Worm (Caenorhabditis elegans) whole organism, L4 larva: ENCODE results near the gene F45G2.8.

Experiments
- F10B5.3 ChIP-seq: sonication (generic microtip); optimal IDR thresholded peaks from 2 replicates; lab custom pipeline; 2016; ENCODE audit warnings: mild to moderate bottlenecking, missing genetic modification characterization, missing compliant biosample characterization
- F26F4.8 ChIP-seq: fragments of 200-800 bp; sonication (Bioruptor generic); conservative IDR thresholded peaks from 2 replicates; pipeline ENCODE4 v1.3.6; 2022; ENCODE audit warnings: missing genetic modification characterization, missing compliant biosample characterization
- F37D6.2 ChIP-seq: sonication (generic microtip); optimal IDR thresholded peaks from 2 replicates; lab custom pipeline; 2016; ENCODE audit warnings: mild to moderate bottlenecking, missing genetic modification characterization, missing compliant biosample characterization
- F44E2.7 ChIP-seq: fragments of 200-800 bp; sonication (Bioruptor generic); IDR thresholded peaks from 2 replicates; pipeline ENCODE4 v2.1.2; 2022; ENCODE audit warnings: missing genetic modification characterization, missing compliant biosample characterization
- ZK546.5 ChIP-seq, 2 experiments: sonication (generic microtip); optimal IDR thresholded peaks; 2 replicates each; lab custom pipeline; 2017; ENCODE audit warnings: missing biosample characterization in 2 of 2, missing genetic modification characterization in 2 of 2
- aha-1 ChIP-seq: fragments of 150-350 bp; peaks from one replicate; lab custom pipeline; 2014; ENCODE audit warnings: missing biosample characterization, missing genetic modification characterization
- ces-1 ChIP-seq: fragments of 150-350 bp; sonication (generic microtip); optimal IDR thresholded peaks from 4 replicates; lab custom pipeline; 2014; ENCODE audit warnings: missing biosample characterization, missing genetic modification reagents, missing genetic modification characterization
- cey-2 ChIP-seq: sonication (generic microtip); optimal IDR thresholded peaks from 3 replicates; lab custom pipeline; 2017; ENCODE audit warnings: missing genetic modification characterization, mild to moderate bottlenecking, missing compliant biosample characterization, antibody characterized with exemption, borderline replicate concordance; ENCODE audit not compliant: insufficient read depth
- daf-16 ChIP-seq, 3 experiments: sonication (generic microtip); optimal IDR thresholded peaks; 2 replicates each; lab custom pipeline; 2016 to 2017; ENCODE audit warnings: missing genetic modification characterization in 3 of 3, missing genetic modification reagents in 3 of 3, mild to moderate bottlenecking in 2 of 3, missing compliant biosample characterization in 2 of 3, missing biosample characterization in 1 of 3, moderate library complexity in 1 of 3
- daf-19 ChIP-seq: fragments of 200-800 bp; sonication (Bioruptor generic); conservative IDR thresholded peaks from 2 replicates; pipeline ENCODE4 v1.3.6; 2022; ENCODE audit warnings: missing genetic modification characterization, missing compliant biosample characterization
- daf-8 ChIP-seq: fragments of 200-800 bp; sonication (Bioruptor generic); IDR thresholded peaks from 2 replicates; pipeline ENCODE4 v1.3.6; 2022; ENCODE audit warnings: missing genetic modification characterization, missing compliant biosample characterization
- dpl-1 ChIP-seq: fragments of 150-350 bp; optimal IDR thresholded peaks from 2 replicates; lab custom pipeline; 2014; ENCODE audit warnings: missing biosample characterization, missing genetic modification reagents, missing genetic modification characterization
- duxl-1 ChIP-seq: sonication (generic microtip); optimal IDR thresholded peaks from 2 replicates; lab custom pipeline; 2016; ENCODE audit warnings: mild to moderate bottlenecking, missing genetic modification characterization, moderate library complexity, missing compliant biosample characterization; ENCODE audit not compliant: poor library complexity
- fkh-10 ChIP-seq: fragments of 150-350 bp; optimal IDR thresholded peaks from 2 replicates; lab custom pipeline; 2014; ENCODE audit warnings: missing biosample characterization, missing genetic modification reagents, missing genetic modification characterization
- gei-8 ChIP-seq: fragments of 200-800 bp; sonication (Bioruptor generic); optimal IDR thresholded peaks from 2 replicates; lab custom pipeline; 2018; ENCODE audit warnings: mild to moderate bottlenecking, missing genetic modification characterization, missing compliant biosample characterization
- hif-1 ChIP-seq, 2 experiments: sonication (generic microtip); optimal IDR thresholded peaks; 2 replicates each; lab custom pipeline; 2016 to 2017; ENCODE audit warnings: missing compliant biosample characterization in 2 of 2, missing genetic modification characterization in 2 of 2, missing genetic modification reagents in 2 of 2, missing genotype in 2 of 2, mild to moderate bottlenecking in 1 of 2
- hlh-30 ChIP-seq: sonication (generic microtip); optimal IDR thresholded peaks from 2 replicates; lab custom pipeline; 2017; ENCODE audit warnings: antibody characterized with exemption, mild to moderate bottlenecking, missing genetic modification characterization, missing compliant biosample characterization; ENCODE audit not compliant: insufficient read depth
- jun-1 ChIP-seq: fragments of 150-350 bp; optimal IDR thresholded peaks from 2 replicates; lab custom pipeline; 2014; ENCODE audit warnings: missing biosample characterization, missing genetic modification reagents, missing genetic modification characterization
- lin-1 ChIP-seq: fragments of 200-800 bp; sonication (Bioruptor generic); IDR thresholded peaks from 2 replicates; pipeline ENCODE4 v1.3.6; 2022; ENCODE audit warnings: missing genetic modification reagents, missing genetic modification characterization, missing compliant biosample characterization
- lin-13 ChIP-seq: fragments of 150-350 bp; optimal IDR thresholded peaks from 2 replicates; lab custom pipeline; 2014; ENCODE audit warnings: missing biosample characterization, missing genetic modification reagents, missing genetic modification characterization
- lin-38 ChIP-seq: fragments of 200-800 bp; sonication (Bioruptor generic); IDR thresholded peaks from 2 replicates; pipeline ENCODE4 v1.3.6; 2022; ENCODE audit warnings: missing genetic modification reagents, missing genetic modification characterization, missing compliant biosample characterization
- lin-39 ChIP-seq: fragments of 150-350 bp; optimal IDR thresholded peaks from 2 replicates; lab custom pipeline; 2014; ENCODE audit warnings: missing biosample characterization, missing genetic modification reagents, missing genetic modification characterization
- lir-3 ChIP-seq: sonication (generic microtip); optimal IDR thresholded peaks from 2 replicates; lab custom pipeline; 2016; ENCODE audit warnings: mild to moderate bottlenecking, missing genetic modification characterization, missing compliant biosample characterization
- lsy-2 ChIP-seq, 2 experiments: fragments of 150-350 bp in 1 of 2; sonication (generic microtip) in 1 of 2; optimal IDR thresholded peaks; 2 replicates each; lab custom pipeline; 2014 to 2017; ENCODE audit warnings: missing biosample characterization in 2 of 2, missing genetic modification characterization in 2 of 2
- mdl-1 ChIP-seq, 2 experiments: fragments of 150-350 bp in 1 of 2; sonication (generic microtip) in 1 of 2; optimal IDR thresholded peaks; 2 replicates each; lab custom pipeline; 2014 to 2017; ENCODE audit warnings: missing biosample characterization in 2 of 2, missing genetic modification characterization in 2 of 2
- mep-1 ChIP-seq: fragments of 150-350 bp; sonication (generic microtip); optimal IDR thresholded peaks from 3 replicates; lab custom pipeline; 2014; ENCODE audit warnings: missing biosample characterization, missing genetic modification characterization
- mes-2 ChIP-seq: sonication (generic microtip); optimal IDR thresholded peaks from 2 replicates; lab custom pipeline; 2016; ENCODE audit warnings: missing genotype, mild to moderate bottlenecking, missing genetic modification characterization, missing compliant biosample characterization; ENCODE audit not compliant: poor library complexity, severe bottlenecking
- mxl-3 ChIP-seq: fragments of 200-800 bp; sonication (Bioruptor generic); optimal IDR thresholded peaks from 2 replicates; lab custom pipeline; 2018; ENCODE audit warnings: mild to moderate bottlenecking, missing genetic modification characterization, missing compliant biosample characterization
- nhr-111 ChIP-seq: fragments of 200-800 bp; sonication (Bioruptor generic); optimal IDR thresholded peaks from 2 replicates; lab custom pipeline; 2018; ENCODE audit warnings: mild to moderate bottlenecking, missing genetic modification characterization, missing compliant biosample characterization
- nhr-41 ChIP-seq: fragments of 200-800 bp; sonication (Bioruptor generic); IDR thresholded peaks from 2 replicates; pipeline ENCODE4 v1.3.6; 2022; ENCODE audit warnings: missing genetic modification reagents, missing genetic modification characterization, missing compliant biosample characterization
- nhr-48 ChIP-seq: sonication (generic microtip); optimal IDR thresholded peaks from 2 replicates; lab custom pipeline; 2016; ENCODE audit warnings: mild to moderate bottlenecking, missing genetic modification characterization, missing compliant biosample characterization
- nhr-6 ChIP-seq: fragments of 150-350 bp; optimal IDR thresholded peaks from 2 replicates; lab custom pipeline; 2014; ENCODE audit warnings: missing biosample characterization, missing genetic modification characterization
- nhr-77 ChIP-seq: fragments of 150-350 bp; optimal IDR thresholded peaks from 2 replicates; lab custom pipeline; 2014; ENCODE audit warnings: missing biosample characterization, missing genetic modification characterization
- php-3 ChIP-seq: fragments of 200-800 bp; sonication (Bioruptor generic); IDR thresholded peaks from 2 replicates; pipeline ENCODE4 v1.3.6; 2022; ENCODE audit warnings: missing genetic modification reagents, missing genetic modification characterization, missing compliant biosample characterization
- saeg-2 ChIP-seq: fragments of 200-800 bp; sonication (Bioruptor generic); IDR thresholded peaks from 2 replicates; pipeline ENCODE4 v1.3.6; 2022; ENCODE audit warnings: missing genetic modification reagents, missing genetic modification characterization, missing compliant biosample characterization
- tra-1 ChIP-seq: fragments of 200-800 bp; sonication (Bioruptor generic); IDR thresholded peaks from 2 replicates; pipeline ENCODE4 v1.3.6; 2022; ENCODE audit warnings: missing genetic modification reagents, missing genetic modification characterization, missing compliant biosample characterization
- vab-7 ChIP-seq: fragments of 200-800 bp; sonication (Bioruptor generic); IDR thresholded peaks from 2 replicates; pipeline ENCODE4 v1.3.6; 2022; ENCODE audit warnings: missing genetic modification reagents, missing genetic modification characterization, missing compliant biosample characterization
- zag-1 ChIP-seq: fragments of 150-350 bp; optimal IDR thresholded peaks from 2 replicates; lab custom pipeline; 2014; ENCODE audit warnings: missing biosample characterization, missing genetic modification characterization
- zip-11 ChIP-seq: fragments of 200-800 bp; sonication (Bioruptor generic); IDR thresholded peaks from 2 replicates; pipeline ENCODE4 v1.3.6; 2022; ENCODE audit warnings: missing genetic modification characterization, missing compliant biosample characterization
- zip-2 ChIP-seq: fragments of 150-350 bp; optimal IDR thresholded peaks from 2 replicates; lab custom pipeline; 2014; ENCODE audit warnings: missing biosample characterization, missing genetic modification characterization
- ztf-7 ChIP-seq: fragments of 150-350 bp; optimal IDR thresholded peaks from 2 replicates; lab custom pipeline; 2014; ENCODE audit warnings: missing biosample characterization, missing genetic modification characterization

The F45G2.8 gene

DNA sequence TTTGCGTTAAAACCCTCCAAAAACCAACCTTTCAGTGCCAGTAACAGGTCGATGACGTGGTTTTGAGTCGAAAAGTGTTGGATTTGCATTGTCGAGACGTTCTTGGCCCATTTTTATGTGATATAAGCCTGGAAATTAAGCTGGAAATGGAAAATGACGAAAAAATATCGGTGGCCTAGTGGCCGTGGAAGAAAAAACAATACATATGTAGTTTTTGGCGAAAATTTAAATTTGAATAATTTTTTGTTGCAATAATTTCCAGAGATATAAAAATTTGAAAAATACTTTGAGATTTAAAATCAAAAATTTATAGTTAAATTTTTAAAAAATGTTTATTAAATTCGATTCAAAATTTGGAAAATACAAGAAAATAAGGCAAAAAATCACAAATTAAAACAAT lies 3.9 kb upstream of the F45G2.8 start, which contains the start of gene ciao-2B:
Gene ciao-2B, minus strand, starts transcription at position 130 of the 400 bp plus-strand sequence.
- TF ChIP-seq mes-2 (tag; lab: Kevin White, UChicago) (peak; percentile 88), dpl-1 (peak; percentile 80), hif-1 (tag; optimal IDR thresholded peaks at IDR 0.05; lab: Kevin White, UChicago) (peak in 1 of 2 experiments; percentile 64), F26F4.8 (GFP tag; lab: Robert Waterston, UW) (no peak), lsy-2 (tag; optimal IDR thresholded peaks at IDR 0.05; lab: Kevin White, UChicago) (peak in 1 of 2 experiments; percentile 69), fkh-10 (no peak), lin-38 (GFP tag; lab: Robert Waterston, UW) (peak; percentile 40; the same call in 1 of the 2 replicates), saeg-2 (GFP tag; lab: Robert Waterston, UW) (no peak), daf-16 (GFP tag; optimal IDR thresholded peaks at IDR 0.05; lab: Kevin White, UChicago) (no peak), daf-16 (tag; optimal IDR thresholded peaks at IDR 0.05; lab: Kevin White, UChicago) (peak; percentile 37), nhr-77 (tag; lab: Kevin White, UChicago) (peak; percentile 7), cey-2 (no peak)

DNA sequence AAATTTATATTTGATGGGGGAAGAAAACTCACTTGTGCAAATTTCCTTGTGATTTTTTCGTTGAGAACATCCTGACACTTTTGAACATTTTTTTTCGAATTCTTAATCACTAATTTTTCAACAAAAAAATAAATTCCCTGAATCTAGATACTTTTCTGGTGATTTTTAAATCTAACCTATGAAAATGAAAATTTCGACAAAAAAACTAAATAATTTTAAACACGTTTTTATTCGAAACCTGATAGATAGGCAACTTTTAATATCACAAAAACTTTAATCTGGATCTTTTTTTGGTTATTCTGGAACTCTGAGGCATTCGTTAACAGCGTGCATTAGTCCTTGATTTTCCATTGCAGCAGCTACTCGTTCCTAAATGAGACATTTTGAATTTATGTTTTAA lies 1.4 kb upstream of the F45G2.8 start, which contains the start of gene F45G2.9:
Gene F45G2.9, minus strand, starts transcription at position 101 of the 400 bp plus-strand sequence.
- no peak for TF ChIP-seq nhr-77 (tag; lab: Kevin White, UChicago)
- no peak for TF ChIP-seq duxl-1 (tag; lab: Kevin White, UChicago)
- no peak for TF ChIP-seq nhr-48 (tag; lab: Kevin White, UChicago)
- TF ChIP-seq daf-19 (GFP tag; lab: Robert Waterston, UW) = no peak
- no peak for TF ChIP-seq saeg-2 (GFP tag; lab: Robert Waterston, UW)
- no peak for TF ChIP-seq F44E2.7 (GFP tag; lab: Robert Waterston, UW)
- TF ChIP-seq vab-7 (GFP tag; lab: Robert Waterston, UW) = no peak
- no peak for TF ChIP-seq F37D6.2
- no peak for TF ChIP-seq zip-2 (tag; lab: Kevin White, UChicago)
- TF ChIP-seq gei-8 (GFP tag; lab: Kevin White, UChicago) = no peak
- TF ChIP-seq mes-2 (tag; lab: Kevin White, UChicago) = no peak
- no peak for TF ChIP-seq zag-1 (tag; lab: Kevin White, UChicago)
- no peak for TF ChIP-seq mxl-3 (GFP tag; lab: Kevin White, UChicago)
- no peak for TF ChIP-seq mdl-1 (tag; optimal IDR thresholded peaks at IDR 0.05; lab: Kevin White, UChicago)
- no peak for TF ChIP-seq lin-1 (GFP tag; lab: Robert Waterston, UW)
- TF ChIP-seq F10B5.3 = no peak
- TF ChIP-seq ztf-7 (tag; lab: Kevin White, UChicago) = no peak
- no peak for TF ChIP-seq nhr-111 (GFP tag; lab: Kevin White, UChicago)

DNA sequence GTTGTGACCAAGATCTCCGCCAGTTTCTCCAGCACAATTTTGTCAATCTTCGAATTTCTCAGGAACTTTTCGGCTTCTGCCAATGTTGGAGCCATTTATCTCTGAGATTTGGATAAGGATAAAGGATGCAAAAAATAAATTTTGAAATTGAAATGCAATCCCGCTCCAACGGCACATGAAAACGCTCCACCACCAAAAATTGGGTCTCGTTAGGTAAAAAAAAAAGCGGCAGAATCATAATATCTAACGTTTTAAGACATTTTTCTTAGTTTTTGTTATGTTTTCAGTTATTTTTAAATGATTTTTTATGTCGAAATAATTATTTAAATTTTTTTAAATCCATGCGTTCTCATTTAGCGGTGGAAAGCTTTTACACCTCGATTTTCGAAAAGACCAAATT lies 1.1 kb downstream of the F45G2.8 start, which contains the start of gene F45G2.7:
Gene F45G2.7, minus strand, starts transcription at position 101 of the 400 bp plus-strand sequence.
- TF ChIP-seq vab-7 (GFP tag; lab: Robert Waterston, UW) (no peak), hlh-30 (tag; lab: Kevin White, UChicago) (no peak), jun-1 (tag; lab: Kevin White, UChicago) (no peak), php-3 (GFP tag; lab: Robert Waterston, UW) (no peak), lin-13 (no peak), ces-1 (GFP tag; lab: Kevin White, UChicago) (no peak), daf-8 (no peak), nhr-6 (tag; lab: Kevin White, UChicago) (no peak), mxl-3 (GFP tag; lab: Kevin White, UChicago) (no peak), F37D6.2 (no peak), ZK546.5 (tag; optimal IDR thresholded peaks at IDR 0.05; lab: Kevin White, UChicago) (no peak), lin-39 (tag; lab: Kevin White, UChicago) (no peak), nhr-41 (GFP tag; lab: Robert Waterston, UW) (no peak), mep-1 (tag; lab: Kevin White, UChicago) (no peak), tra-1 (GFP tag; lab: Robert Waterston, UW) (no peak), zip-11 (GFP tag; lab: Robert Waterston, UW) (no peak), F10B5.3 (no peak), lir-3 (tag; lab: Kevin White, UChicago) (no peak), aha-1 (tag; lab: Kevin White, UChicago) (no peak)
